5 worm cellular contexts compared by ENCODE assay signal in genomic region chrIV:760267-760666, ce11.
TF ChIP-seq lines count a peak whose summit lies in the region.

Gene gst-40, plus strand, starts transcription at chrIV:760502.

TF ChIP-seq in whole organism, L1 larva, 84 proteins besides CTCF, POLR2A, EP300 and RAD21:
- TF ChIP-seq dsc-1 (tag; optimal IDR thresholded peaks at IDR 0.05; lab: Kevin White, UChicago) (peak; percentile 80), snu-23 (GFP tag; optimal IDR thresholded peaks at IDR 0.05; lab: Kevin White, UChicago) (no peak), skn-1 (tag; optimal IDR thresholded peaks at IDR 0.05; lab: Kevin White, UChicago) (no peak), lin-14 (GFP tag; optimal IDR thresholded peaks at IDR 0.05; lab: Kevin White, UChicago) (no peak), fkh-8 (tag; optimal IDR thresholded peaks at IDR 0.05; lab: Kevin White, UChicago) (peak; percentile 46), efl-1 (optimal IDR thresholded peaks at IDR 0.05; lab: Kevin White, UChicago) (no peak), efl-1 (GFP tag; optimal IDR thresholded peaks at IDR 0.05 in 1 of 2; lab: Kevin White, UChicago) (peak in 1 of 2 experiments; percentile 86), tbx-2 (tag; optimal IDR thresholded peaks at IDR 0.05; lab: Kevin White, UChicago) (peak; percentile 5), fkh-4 (tag; optimal IDR thresholded peaks at IDR 0.05; lab: Kevin White, UChicago; ENCODE audit: borderline replicate concordance) (peak; percentile 16), vab-15 (tag; optimal IDR thresholded peaks at IDR 0.05; lab: Kevin White, UChicago) (no peak), C34B4.2 (tag; optimal IDR thresholded peaks at IDR 0.05; lab: Kevin White, UChicago) (no peak)

TF ChIP-seq in whole organism, L2 larva, 48 proteins besides CTCF, POLR2A, EP300 and RAD21:
- TF ChIP-seq unc-55 (GFP tag; optimal IDR thresholded peaks at IDR 0.05; lab: Kevin White, UChicago), result peak; percentile 23
- no peak for TF ChIP-seq nhr-23 (tag; optimal IDR thresholded peaks at IDR 0.05; lab: Kevin White, UChicago)

TF ChIP-seq in whole organism, L3 larva, 47 proteins besides CTCF, POLR2A, EP300 and RAD21:
- no peak for TF ChIP-seq pqm-1 (tag; optimal IDR thresholded peaks at IDR 0.05; lab: Kevin White, UChicago)
- TF ChIP-seq hmg-11 (tag; optimal IDR thresholded peaks at IDR 0.05; lab: Kevin White, UChicago), result peak; percentile 1

TF ChIP-seq in whole organism, L4 larva, 104 proteins besides CTCF, POLR2A, EP300 and RAD21:
- TF ChIP-seq mdl-1 (tag; optimal IDR thresholded peaks at IDR 0.05; lab: Kevin White, UChicago) (no peak), madf-9 (GFP tag; conservative IDR thresholded peaks at IDR 0.05; lab: Robert Waterston, UW) (no peak), mxl-2 (GFP tag; conservative IDR thresholded peaks at IDR 0.05; lab: Robert Waterston, UW) (no peak), nhr-111 (GFP tag; optimal IDR thresholded peaks at IDR 0.05; lab: Kevin White, UChicago) (no peak), zip-11 (GFP tag; IDR thresholded peaks at IDR 0.05; lab: Robert Waterston, UW) (no peak), aha-1 (tag; lab: Kevin White, UChicago) (peak; percentile 63), hmg-1.1 (GFP tag; IDR thresholded peaks at IDR 0.05; lab: Robert Waterston, UW) (0 out of 2 replicates have a peak, but pooled peaks have one; percentile 26)
TF ChIP-seq in whole organism, L4 larva: peak in this region for 2.

TF ChIP-seq in whole organism, late embryonic, 69 proteins besides CTCF, POLR2A, EP300 and RAD21:
- no peak for TF ChIP-seq ceh-45 (GFP tag; IDR thresholded peaks at IDR 0.05; lab: Robert Waterston, UW)
- TF ChIP-seq unc-42 (tag; optimal IDR thresholded peaks at IDR 0.05; lab: Kevin White, UChicago), result peak; percentile 39

Comparison
In these comparisons a context has a peak if more than half of its experiments do, and no peak if none do; other contexts are left out.
1. Of the 29 proteins assayed by ChIP-seq in both whole organism, L4 larva and whole organism, L1 larva: peak only in whole organism, L4 larva: aha-1; only in whole organism, L1 larva: none; in both: none; in neither: 28.